Fruit fly (Drosophila melanogaster) S2 (cell line): ENCODE measurements around the gene CG7133.

ENCODE experiments used
- CG8478 ChIP-seq: fragments of >200 bp; optimal IDR thresholded peaks from 2 replicates; lab custom pipeline; 2018
- CTCF ChIP-seq, 2 experiments: fragments of >200 bp; optimal IDR thresholded peaks; 2 replicates each; lab custom pipeline; 2018

DNA sequence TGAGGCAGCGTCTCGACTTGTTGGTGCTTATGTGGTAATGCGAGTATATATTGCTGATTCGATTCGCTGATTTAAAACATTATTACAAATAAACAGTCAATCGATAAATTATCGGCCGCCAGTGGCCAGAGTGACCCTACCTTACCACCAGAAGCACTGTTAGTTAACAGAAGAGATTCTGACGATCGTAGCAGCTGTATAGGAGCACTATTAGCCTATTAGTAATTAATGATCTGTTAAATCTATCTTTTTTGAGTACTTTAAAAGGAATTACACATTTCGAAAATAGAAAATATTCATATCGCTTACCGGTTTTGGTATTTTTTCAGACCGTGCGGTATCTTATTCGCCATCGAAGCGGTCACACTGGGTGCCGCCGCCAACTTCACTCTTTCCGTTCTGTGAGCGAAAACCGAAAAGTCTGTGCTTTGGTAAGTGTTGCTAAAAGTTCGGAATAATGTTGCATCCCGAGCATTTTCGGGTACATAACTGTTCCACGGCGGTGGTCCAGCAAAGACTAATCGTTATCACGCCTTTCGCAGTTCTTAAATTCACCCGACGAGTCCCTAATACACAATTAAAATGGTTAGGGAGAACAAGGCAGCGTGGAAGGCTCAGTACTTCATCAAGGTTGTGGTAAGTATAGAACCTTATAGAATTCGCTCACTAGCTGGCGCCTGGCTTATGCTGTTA is 1.5 kb upstream of the CG7133 start, which contains the start of the genes CG7130 and RpLP0:
- TF ChIP-seq CG8478 (lab: Kevin White, UChicago) (no peak), CTCF (optimal IDR thresholded peaks at IDR 0.05; lab: Kevin White, UChicago) (peak in 1 of 2 experiments; percentile 29)
